Worm (Caenorhabditis elegans) whole organism, L4/young adult: Measurements from ENCODE around the gene C18B10.6.

Experiments used
- W03F9.2 ChIP-seq: fragments of 150-350 bp; optimal IDR thresholded peaks from 2 replicates; lab custom pipeline; 2014; ENCODE audit warnings: missing biosample characterization, missing genetic modification characterization
- dao-5 ChIP-seq: sonication (generic microtip); optimal IDR thresholded peaks from 2 replicates; lab custom pipeline; 2016; ENCODE audit warnings: missing genotype, missing genetic modification characterization, moderate library complexity, missing compliant biosample characterization
- him-1 ChIP-seq: sonication (generic microtip); optimal IDR thresholded peaks from 2 replicates; lab custom pipeline; 2016; ENCODE audit warnings: missing genotype, missing genetic modification reagents, missing genetic modification characterization, missing compliant biosample characterization

C18B10.6 gene

ce11 chrV:7506207-7506606 lies 25.4 kb upstream of the C18B10.6 start:
- TF ChIP-seq W03F9.2 (tag; lab: Kevin White, UChicago) (no peak), dao-5 (tag; lab: Kevin White, UChicago) (no peak), him-1 (tag; lab: Kevin White, UChicago) (no peak)

- TF ChIP-seq him-1 (tag; lab: Kevin White, UChicago) (no peak), W03F9.2 (tag; lab: Kevin White, UChicago) (no peak), dao-5 (tag; lab: Kevin White, UChicago) (no peak)
Observed at ce11 chrV:7504271-7504670, 23.4 kb upstream of the C18B10.6 start, which contains the start of gene srh-229. TSS of gene srh-229 (minus strand) at chrV:7504371.

ce11 chrV:7501194-7501593 lies 20.3 kb upstream of the C18B10.6 start:
- no peak for TF ChIP-seq W03F9.2 (tag; lab: Kevin White, UChicago)
- no peak for TF ChIP-seq dao-5 (tag; lab: Kevin White, UChicago)
- TF ChIP-seq him-1 (tag; lab: Kevin White, UChicago), result no peak

- no peak for TF ChIP-seq him-1 (tag; lab: Kevin White, UChicago)
- no peak for TF ChIP-seq W03F9.2 (tag; lab: Kevin White, UChicago)
- TF ChIP-seq dao-5 (tag; lab: Kevin White, UChicago), result no peak
Observed at ce11 chrV:7497440-7497839, 16.6 kb upstream of the C18B10.6 start, which contains the start of gene srh-79. TSS of gene srh-79 (plus strand) at chrV:7497740.

ce11 chrV:7495189-7495588 lies 14.3 kb upstream of the C18B10.6 start, which contains the start of gene srbc-11:
TSS of gene srbc-11 (minus strand) at chrV:7495289.
- TF ChIP-seq dao-5 (tag; lab: Kevin White, UChicago), result no peak
- TF ChIP-seq him-1 (tag; lab: Kevin White, UChicago), result no peak
- TF ChIP-seq W03F9.2 (tag; lab: Kevin White, UChicago), result no peak

ce11 chrV:7492924-7493323 lies 12.1 kb upstream of the C18B10.6 start, which contains the start of gene srbc-10:
TSS of gene srbc-10 (minus strand) at chrV:7493024.
- TF ChIP-seq dao-5 (tag; lab: Kevin White, UChicago) (no peak), W03F9.2 (tag; lab: Kevin White, UChicago) (no peak), him-1 (tag; lab: Kevin White, UChicago) (no peak)

ce11 chrV:7490340-7490739 lies 9.5 kb upstream of the C18B10.6 start, which contains the start of gene srbc-9:
TSS of gene srbc-9 (minus strand) at chrV:7490440.
- TF ChIP-seq him-1 (tag; lab: Kevin White, UChicago) (no peak), W03F9.2 (tag; lab: Kevin White, UChicago) (no peak), dao-5 (tag; lab: Kevin White, UChicago) (no peak)

ce11 chrV:7487518-7487917 lies 6.7 kb upstream of the C18B10.6 start, which contains the start of gene srbc-7:
TSS of gene srbc-7 (minus strand) at chrV:7487618.
- TF ChIP-seq W03F9.2 (tag; lab: Kevin White, UChicago), result no peak
- no peak for TF ChIP-seq dao-5 (tag; lab: Kevin White, UChicago)
- no peak for TF ChIP-seq him-1 (tag; lab: Kevin White, UChicago)

- TF ChIP-seq him-1 (tag; lab: Kevin White, UChicago) (no peak), W03F9.2 (tag; lab: Kevin White, UChicago) (no peak), dao-5 (tag; lab: Kevin White, UChicago) (no peak)
Observed at ce11 chrV:7485000-7485399, 4.2 kb upstream of the C18B10.6 start, which contains the start of gene srbc-8. TSS of gene srbc-8 (minus strand) at chrV:7485100.

ce11 chrV:7478404-7478803 lies 2.4 kb downstream of the C18B10.6 start, which contains the start of gene str-190:
TSS of gene str-190 (minus strand) at chrV:7478504.
- no peak for TF ChIP-seq dao-5 (tag; lab: Kevin White, UChicago)
- no peak for TF ChIP-seq W03F9.2 (tag; lab: Kevin White, UChicago)
- TF ChIP-seq him-1 (tag; lab: Kevin White, UChicago), result no peak

ce11 chrV:7476766-7477165 lies 4.1 kb downstream of the C18B10.6 start, which contains the start of gene srh-125:
TSS of gene srh-125 (minus strand) at chrV:7476866.
- TF ChIP-seq W03F9.2 (tag; lab: Kevin White, UChicago) (no peak), dao-5 (tag; lab: Kevin White, UChicago) (no peak), him-1 (tag; lab: Kevin White, UChicago) (no peak)

- TF ChIP-seq him-1 (tag; lab: Kevin White, UChicago), result no peak
- TF ChIP-seq dao-5 (tag; lab: Kevin White, UChicago), result no peak
- no peak for TF ChIP-seq W03F9.2 (tag; lab: Kevin White, UChicago)
Observed at ce11 chrV:7472815-7473214, 8.0 kb downstream of the C18B10.6 start, which contains the start of gene str-28. TSS of gene str-28 (minus strand) at chrV:7472915.

ce11 chrV:7465509-7465908 lies 15.3 kb downstream of the C18B10.6 start, which contains the start of gene F25E5.1:
TSS of gene F25E5.1 (plus strand) at chrV:7465884.
- no peak for TF ChIP-seq W03F9.2 (tag; lab: Kevin White, UChicago)
- no peak for TF ChIP-seq him-1 (tag; lab: Kevin White, UChicago)

- TF ChIP-seq W03F9.2 (tag; lab: Kevin White, UChicago), result no peak
- TF ChIP-seq dao-5 (tag; lab: Kevin White, UChicago), result no peak
- no peak for TF ChIP-seq him-1 (tag; lab: Kevin White, UChicago)
Observed at ce11 chrV:7464696-7465095, 16.2 kb downstream of the C18B10.6 start, which contains the start of gene srh-89. TSS of gene srh-89 (minus strand) at chrV:7464796.
